Fruit fly (Drosophila melanogaster): ENCODE data around the gene pit.

dm6 chr3R:22031738-22032137 lies 2.4 kb upstream of the pit start, which contains the start of gene CG13409:
- TF ChIP-seq psq (optimal IDR thresholded peaks at IDR 0.05) (no peak), insv (optimal IDR thresholded peaks at IDR 0.05) (no peak)

All from Kc167 (cell line).